Worm (Caenorhabditis elegans) whole organism, L4 larva: ENCODE results near the gene npp-5.

Experiments used
- T20F7.1 ChIP-seq: fragments of 200-800 bp; sonication (Bioruptor generic); optimal IDR thresholded peaks from 2 replicates; lab custom pipeline; 2018; ENCODE audit warnings: mild to moderate bottlenecking, missing genetic modification characterization, missing compliant biosample characterization
- ceh-28 ChIP-seq: fragments of 150-350 bp; optimal IDR thresholded peaks from 2 replicates; lab custom pipeline; 2014; ENCODE audit warnings: missing biosample characterization, missing genetic modification reagents, missing genetic modification characterization
- ceh-62 ChIP-seq: sonication (generic microtip); optimal IDR thresholded peaks from 2 replicates; lab custom pipeline; 2017; ENCODE audit warnings: missing biosample characterization, missing genetic modification characterization
- dmd-6 ChIP-seq: fragments of 200-800 bp; sonication (Bioruptor generic); IDR thresholded peaks from 2 replicates; pipeline ENCODE4 v1.3.6; 2022; ENCODE audit warnings: missing genetic modification reagents, missing genetic modification characterization, missing compliant biosample characterization
- egl-27 ChIP-seq: sonication (generic microtip); optimal IDR thresholded peaks from 3 replicates; lab custom pipeline; 2017; ENCODE audit warnings: missing biosample characterization, missing genetic modification reagents, missing genetic modification characterization
- lin-15B ChIP-seq: fragments of 150-350 bp; sonication (generic microtip); optimal IDR thresholded peaks from 3 replicates; lab custom pipeline; 2014; ENCODE audit warnings: missing biosample characterization, missing genetic modification characterization
- lin-39 ChIP-seq: fragments of 150-350 bp; optimal IDR thresholded peaks from 2 replicates; lab custom pipeline; 2014; ENCODE audit warnings: missing biosample characterization, missing genetic modification reagents, missing genetic modification characterization
- lsy-2 ChIP-seq, 2 experiments: fragments of 150-350 bp in 1 of 2; sonication (generic microtip) in 1 of 2; optimal IDR thresholded peaks; 2 replicates each; lab custom pipeline; 2014 to 2017; ENCODE audit warnings: missing biosample characterization in 2 of 2, missing genetic modification characterization in 2 of 2
- nhr-28 ChIP-seq: fragments of 150-350 bp; optimal IDR thresholded peaks from 2 replicates; lab custom pipeline; 2014; ENCODE audit warnings: missing biosample characterization, missing genetic modification characterization
- nhr-77 ChIP-seq: fragments of 150-350 bp; optimal IDR thresholded peaks from 2 replicates; lab custom pipeline; 2014; ENCODE audit warnings: missing biosample characterization, missing genetic modification characterization
- pqm-1 ChIP-seq: sonication (generic microtip); optimal IDR thresholded peaks from 2 replicates; lab custom pipeline; 2017; ENCODE audit warnings: missing biosample characterization, missing genetic modification characterization
- saeg-2 ChIP-seq: fragments of 200-800 bp; sonication (Bioruptor generic); IDR thresholded peaks from 2 replicates; pipeline ENCODE4 v1.3.6; 2022; ENCODE audit warnings: missing genetic modification reagents, missing genetic modification characterization, missing compliant biosample characterization
- zag-1 ChIP-seq: fragments of 150-350 bp; optimal IDR thresholded peaks from 2 replicates; lab custom pipeline; 2014; ENCODE audit warnings: missing biosample characterization, missing genetic modification characterization
- ztf-11 ChIP-seq: fragments of 150-350 bp; optimal IDR thresholded peaks from 2 replicates; lab custom pipeline; 2014; ENCODE audit warnings: missing biosample characterization, missing genetic modification characterization

DNA sequence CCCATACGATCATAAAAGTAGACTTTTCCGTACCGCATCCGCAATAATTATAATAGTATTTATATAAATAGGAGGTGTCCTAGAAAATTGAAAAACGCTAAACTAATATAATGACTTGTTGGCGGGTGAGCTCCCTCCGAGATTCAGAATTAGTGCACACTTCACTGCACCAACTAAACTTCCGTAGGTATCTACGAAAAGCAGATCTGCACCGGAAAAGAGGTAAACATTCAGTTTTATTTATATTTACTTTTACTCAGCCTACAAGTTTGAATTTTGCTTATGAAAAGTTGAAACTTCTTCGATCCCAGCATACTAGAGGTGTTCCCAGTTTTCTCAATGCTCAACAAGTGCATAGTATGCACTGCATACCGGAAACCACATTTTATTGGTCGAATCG, 7.6 kb downstream of the npp-5 start, which contains the start of gene F07A11.1:
- no peak for TF ChIP-seq ztf-11 (tag; lab: Kevin White, UChicago)
- TF ChIP-seq lin-39 (tag; lab: Kevin White, UChicago): no peak
- no peak for TF ChIP-seq ceh-62 (tag; lab: Kevin White, UChicago)
- TF ChIP-seq nhr-77 (tag; lab: Kevin White, UChicago): no peak
- no peak for TF ChIP-seq zag-1 (tag; lab: Kevin White, UChicago)
- TF ChIP-seq pqm-1 (tag; lab: Kevin White, UChicago): no peak
- TF ChIP-seq lsy-2 (tag; optimal IDR thresholded peaks at IDR 0.05; lab: Kevin White, UChicago): no peak
- TF ChIP-seq lin-15B (tag; lab: Kevin White, UChicago): no peak
- no peak for TF ChIP-seq dmd-6
- no peak for TF ChIP-seq saeg-2 (GFP tag; lab: Robert Waterston, UW)
- TF ChIP-seq nhr-28 (tag; lab: Kevin White, UChicago): no peak
- no peak for TF ChIP-seq egl-27
- TF ChIP-seq ceh-28 (tag; lab: Kevin White, UChicago): no peak
- no peak for TF ChIP-seq T20F7.1 (GFP tag; lab: Kevin White, UChicago)
